Fruit fly (Drosophila melanogaster): ENCODE measurements around the gene Sry-delta.

The Sry-delta gene

dm6 chr3R:30014977-30015514, 28.1 kb upstream of the Sry-delta start, which contains the start of gene CG7920 (continued):
- TF ChIP-seq CG6654 (GFP tag; optimal IDR thresholded peaks at IDR 0.05), result no peak
- TF ChIP-seq CG17186 (GFP tag; optimal IDR thresholded peaks at IDR 0.05), result peak; percentile 43
- no peak for TF ChIP-seq ab (GFP tag; optimal IDR thresholded peaks at IDR 0.05)
- peak; percentile 22; the same call in 1 of the 2 replicates for TF ChIP-seq slbo (GFP tag; IDR thresholded peaks at IDR 0.05)
- TF ChIP-seq NC2β (GFP tag; optimal IDR thresholded peaks at IDR 0.05), result no peak
- TF ChIP-seq CG3163 (GFP tag; optimal IDR thresholded peaks at IDR 0.05), result no peak
- no peak for TF ChIP-seq CG32767 (GFP tag; IDR thresholded peaks at IDR 0.05)
- TF ChIP-seq CG9609 (GFP tag; optimal IDR thresholded peaks at IDR 0.05), result no peak
- TF ChIP-seq Hr51 (GFP tag; optimal IDR thresholded peaks at IDR 0.05), result no peak
- TF ChIP-seq CG8290 (GFP tag; optimal IDR thresholded peaks at IDR 0.05), result peak; percentile 2
- TF ChIP-seq CG8290 (tag; optimal IDR thresholded peaks at IDR 0.05), result peak in 1 of 2 experiments; percentile 46
- TF ChIP-seq lbe (GFP tag; optimal IDR thresholded peaks at IDR 0.05), result peak; percentile 55
- peak in 1 of 2 experiments; percentile 10 for TF ChIP-seq Pdp1 (GFP tag; optimal IDR thresholded peaks at IDR 0.05)
- TF ChIP-seq chinmo (GFP tag; IDR thresholded peaks at IDR 0.05; ENCODE audit: partially characterized antibody), result peak; percentile 76; the same call in 2 of the 4 replicates
- TF ChIP-seq Chrac-16 (GFP tag; optimal IDR thresholded peaks at IDR 0.05), result no peak
- no peak for TF ChIP-seq tx (GFP tag; optimal IDR thresholded peaks at IDR 0.05)
- no peak for TF ChIP-seq CG7786 (GFP tag; optimal IDR thresholded peaks at IDR 0.05)
- TF ChIP-seq Hr78 (GFP tag; optimal IDR thresholded peaks at IDR 0.05), result no peak
- TF ChIP-seq tll (GFP tag; optimal IDR thresholded peaks at IDR 0.05), result no peak
- TF ChIP-seq ro (GFP tag; IDR thresholded peaks at IDR 0.05), result no peak
- no peak for TF ChIP-seq ap (GFP tag; IDR thresholded peaks at IDR 0.05)
- peak; percentile 22 for TF ChIP-seq lilli (GFP tag; optimal IDR thresholded peaks at IDR 0.05)
- TF ChIP-seq gsb-n (tag; optimal IDR thresholded peaks at IDR 0.05), result no peak
- peak; percentile 6; the same call in 1 of the 2 replicates for TF ChIP-seq E2f1 (GFP tag; IDR thresholded peaks at IDR 0.05)
- TF ChIP-seq CG4404 (GFP tag; IDR thresholded peaks at IDR 0.05), result no peak
- TF ChIP-seq Med (GFP tag), result peak; percentile 83
- TF ChIP-seq CG8924 (tag; optimal IDR thresholded peaks at IDR 0.05), result peak; percentile 8
- TF ChIP-seq CG17829 (tag; optimal IDR thresholded peaks at IDR 0.05), result peak; percentile 41
- peak; percentile 81 for TF ChIP-seq Doc3 (GFP tag; IDR thresholded peaks at IDR 0.05; ENCODE audit: partially characterized antibody)
- TF ChIP-seq CG2712 (tag; optimal IDR thresholded peaks at IDR 0.05), result peak; percentile 6
- no peak for TF ChIP-seq row (GFP tag; IDR thresholded peaks at IDR 0.05)
- TF ChIP-seq corto (GFP tag; optimal IDR thresholded peaks at IDR 0.05), result no peak
- TF ChIP-seq CG15601 (tag; optimal IDR thresholded peaks at IDR 0.05), result no peak
- TF ChIP-seq da (GFP tag; optimal IDR thresholded peaks at IDR 0.05), result no peak
- TF ChIP-seq CG34376 (GFP tag; optimal IDR thresholded peaks at IDR 0.05), result peak; percentile 77
- TF ChIP-seq zfh2 (GFP tag; optimal IDR thresholded peaks at IDR 0.05), result peak; percentile 51
- peak; percentile 51 for TF ChIP-seq CG18262 (tag; optimal IDR thresholded peaks at IDR 0.05)
- no peak for TF ChIP-seq Poxn (GFP tag; IDR thresholded peaks at IDR 0.05)
- peak; percentile 10 for TF ChIP-seq CG15269 (tag; optimal IDR thresholded peaks at IDR 0.05)
- peak; percentile 79 for TF ChIP-seq Myb (GFP tag; optimal IDR thresholded peaks at IDR 0.05)
- TF ChIP-seq Bteb2 (GFP tag; optimal IDR thresholded peaks at IDR 0.05), result peak; percentile 29
- TF ChIP-seq CoRest (tag; optimal IDR thresholded peaks at IDR 0.05), result peak; percentile 34
- TF ChIP-seq chn (GFP tag; optimal IDR thresholded peaks at IDR 0.05), result no peak
- peak; percentile 55; the same call in 2 of the 3 replicates for TF ChIP-seq CG34422 (GFP tag; IDR thresholded peaks at IDR 0.05)
- peak; percentile 81 for TF ChIP-seq CG34224 (GFP tag; IDR thresholded peaks at IDR 0.05; ENCODE audit: partially characterized antibody)
- no peak; the same call in 1 of the 2 replicates for TF ChIP-seq vvl (GFP tag; IDR thresholded peaks at IDR 0.05)
- TF ChIP-seq CG7963 (GFP tag; IDR thresholded peaks at IDR 0.05; ENCODE audit: partially characterized antibody), result peak; percentile 30; the same call in 1 of the 3 replicates
- TF ChIP-seq pan (optimal IDR thresholded peaks at IDR 0.05), result no peak
- no peak for TF ChIP-seq pan (GFP tag; optimal IDR thresholded peaks at IDR 0.05 in 1 of 2, IDR thresholded peaks at IDR 0.05 in 1 of 2)
- peak; percentile 24 for TF ChIP-seq CG12071 (GFP tag; optimal IDR thresholded peaks at IDR 0.05)
